Worm (Caenorhabditis elegans) whole organism, L2 larva: ENCODE data around the gene ssq-4.
"Not testable (repeated sequence)": the region's sequence is repeated elsewhere in the genome, so short reads cannot be mapped to it uniquely, and the experiment has no call there.

Experiments
- C34F6.9 ChIP-seq: fragments of 150-350 bp; optimal IDR thresholded peaks from 2 replicates; lab custom pipeline; 2014; ENCODE audit warnings: missing biosample characterization, missing genetic modification characterization
- F13H6.1 ChIP-seq: sonication (generic microtip); optimal IDR thresholded peaks from 2 replicates; lab custom pipeline; 2016; ENCODE audit warnings: missing genetic modification characterization, missing compliant biosample characterization
- R02D3.7 ChIP-seq: fragments of 150-350 bp; optimal IDR thresholded peaks from 2 replicates; lab custom pipeline; 2014; ENCODE audit warnings: missing biosample characterization, missing genetic modification characterization
- Y55F3AM.14 ChIP-seq: fragments of 200-800 bp; sonication (Bioruptor generic); optimal IDR thresholded peaks from 2 replicates; lab custom pipeline; 2018; ENCODE audit warnings: mild to moderate bottlenecking, missing genetic modification characterization, missing compliant biosample characterization
- ZK546.5 ChIP-seq: sonication (generic microtip); optimal IDR thresholded peaks from 2 replicates; lab custom pipeline; 2017; ENCODE audit warnings: missing biosample characterization, missing genetic modification characterization
- aly-2 ChIP-seq: fragments of 150-350 bp; optimal IDR thresholded peaks from 2 replicates; lab custom pipeline; 2014; ENCODE audit warnings: missing biosample characterization, missing genetic modification characterization
- ama-1 ChIP-seq: fragments of 150-350 bp; optimal IDR thresholded peaks from 2 replicates; lab custom pipeline; 2018; ENCODE audit warnings: inconsistent platforms
- blmp-1 ChIP-seq: sonication (generic microtip); optimal IDR thresholded peaks from 2 replicates; lab custom pipeline; 2017; ENCODE audit warnings: missing genetic modification characterization, mild to moderate bottlenecking, missing compliant biosample characterization, antibody characterized with exemption, moderate library complexity; ENCODE audit not compliant: insufficient read depth
- ceh-82 ChIP-seq: fragments of 150-350 bp; optimal IDR thresholded peaks from 2 replicates; lab custom pipeline; 2014; ENCODE audit warnings: missing biosample characterization, missing genetic modification characterization
- crh-2 ChIP-seq: sonication (generic microtip); optimal IDR thresholded peaks from 2 replicates; lab custom pipeline; 2017; ENCODE audit warnings: missing biosample characterization, missing genetic modification characterization
- dmd-4 ChIP-seq: sonication (generic microtip); optimal IDR thresholded peaks from 2 replicates; lab custom pipeline; 2017; ENCODE audit warnings: missing biosample characterization, missing genetic modification characterization
- egl-27 ChIP-seq: sonication (generic microtip); optimal IDR thresholded peaks from 3 replicates; lab custom pipeline; 2017; ENCODE audit warnings: missing biosample characterization, missing genetic modification reagents, missing genetic modification characterization
- elt-1 ChIP-seq: fragments of 150-350 bp; optimal IDR thresholded peaks from 2 replicates; lab custom pipeline; 2014; ENCODE audit warnings: missing biosample characterization, missing genetic modification characterization
- elt-3 ChIP-seq: sonication (generic microtip); optimal IDR thresholded peaks from 2 replicates; lab custom pipeline; 2017; ENCODE audit warnings: missing biosample characterization, missing genetic modification characterization
- fos-1 ChIP-seq: fragments of 150-350 bp; optimal IDR thresholded peaks from 2 replicates; lab custom pipeline; 2014; ENCODE audit warnings: missing biosample characterization, missing genetic modification characterization
- lin-13 ChIP-seq: fragments of 150-350 bp; optimal IDR thresholded peaks from 2 replicates; lab custom pipeline; 2014; ENCODE audit warnings: missing biosample characterization, missing genetic modification reagents, missing genetic modification characterization
- lsy-2 ChIP-seq, 2 experiments: fragments of 150-350 bp in 1 of 2; sonication (generic microtip) in 1 of 2; optimal IDR thresholded peaks; 2 replicates each; lab custom pipeline; 2014 to 2017; ENCODE audit warnings: missing biosample characterization in 2 of 2, missing genetic modification characterization in 2 of 2
- mab-5 ChIP-seq: fragments of 150-350 bp; optimal IDR thresholded peaks from 2 replicates; lab custom pipeline; 2014; ENCODE audit warnings: missing biosample characterization, missing genetic modification characterization
- mbf-1 ChIP-seq: sonication (generic microtip); optimal IDR thresholded peaks from 2 replicates; lab custom pipeline; 2017; ENCODE audit warnings: missing biosample characterization, missing genetic modification characterization
- mdl-1 ChIP-seq, 2 experiments: fragments of 150-350 bp in 1 of 2; sonication (generic microtip) in 1 of 2; optimal IDR thresholded peaks; 2 replicates each; lab custom pipeline; 2017; ENCODE audit warnings: missing biosample characterization in 2 of 2, missing genetic modification characterization in 2 of 2
- nhr-10 ChIP-seq: sonication (generic microtip); optimal IDR thresholded peaks from 2 replicates; lab custom pipeline; 2017; ENCODE audit warnings: missing biosample characterization, missing genetic modification characterization
- nhr-11 ChIP-seq: fragments of 150-350 bp; optimal IDR thresholded peaks from 2 replicates; lab custom pipeline; 2014; ENCODE audit warnings: missing biosample characterization, missing genetic modification characterization
- nhr-12 ChIP-seq: fragments of 150-350 bp; optimal IDR thresholded peaks from 2 replicates; lab custom pipeline; 2014; ENCODE audit warnings: missing biosample characterization, missing genetic modification characterization
- nhr-129 ChIP-seq: fragments of 150-350 bp; optimal IDR thresholded peaks from 2 replicates; lab custom pipeline; 2014; ENCODE audit warnings: missing biosample characterization, missing genetic modification characterization
- nhr-21 ChIP-seq: fragments of 150-350 bp; optimal IDR thresholded peaks from 2 replicates; lab custom pipeline; 2014; ENCODE audit warnings: missing biosample characterization, missing genetic modification characterization
- nhr-23 ChIP-seq: fragments of 150-350 bp; optimal IDR thresholded peaks from 2 replicates; lab custom pipeline; 2014; ENCODE audit warnings: missing biosample characterization, missing genetic modification reagents, missing genetic modification characterization
- nhr-237 ChIP-seq: fragments of 150-350 bp; optimal IDR thresholded peaks from 2 replicates; lab custom pipeline; 2014; ENCODE audit warnings: missing biosample characterization, missing genetic modification characterization
- nhr-25 ChIP-seq: fragments of 150-350 bp; sonication (generic microtip); optimal IDR thresholded peaks from 3 replicates; lab custom pipeline; 2014; ENCODE audit warnings: missing biosample characterization, missing genetic modification characterization
- nhr-6 ChIP-seq: fragments of 150-350 bp; optimal IDR thresholded peaks from 2 replicates; lab custom pipeline; 2014; ENCODE audit warnings: missing biosample characterization, missing genetic modification characterization
- nhr-77 ChIP-seq: fragments of 150-350 bp; optimal IDR thresholded peaks from 2 replicates; lab custom pipeline; 2014; ENCODE audit warnings: missing biosample characterization, missing genetic modification characterization
- sem-4 ChIP-seq: fragments of 150-350 bp; optimal IDR thresholded peaks from 2 replicates; lab custom pipeline; 2014; ENCODE audit warnings: missing biosample characterization, missing genetic modification reagents, missing genetic modification characterization
- skn-1 ChIP-seq: sonication (generic microtip); optimal IDR thresholded peaks from 2 replicates; lab custom pipeline; 2017; ENCODE audit warnings: missing biosample characterization, missing genetic modification characterization
- sma-3 ChIP-seq: sonication (generic microtip); optimal IDR thresholded peaks from 2 replicates; lab custom pipeline; 2016; ENCODE audit warnings: missing genetic modification reagents, missing genetic modification characterization, missing compliant biosample characterization
- snpc-4 ChIP-seq: fragments of 150-350 bp; optimal IDR thresholded peaks from 2 replicates; lab custom pipeline; 2014; ENCODE audit warnings: missing biosample characterization, missing genetic modification characterization
- unc-55 ChIP-seq: fragments of 150-350 bp; sonication (generic microtip); optimal IDR thresholded peaks from 3 replicates; lab custom pipeline; 2014; ENCODE audit warnings: missing biosample characterization, missing genetic modification reagents, missing genetic modification characterization
- unc-62 ChIP-seq: fragments of 150-350 bp; optimal IDR thresholded peaks from 2 replicates; lab custom pipeline; 2014; ENCODE audit warnings: missing biosample characterization, missing genetic modification reagents, missing genetic modification characterization
- zag-1 ChIP-seq: fragments of 150-350 bp; optimal IDR thresholded peaks from 2 replicates; lab custom pipeline; 2014; ENCODE audit warnings: missing biosample characterization, missing genetic modification characterization
- ztf-11 ChIP-seq: sonication (generic microtip); optimal IDR thresholded peaks from 2 replicates; lab custom pipeline; 2017; ENCODE audit warnings: missing biosample characterization, missing genetic modification characterization

The ssq-4 gene

DNA sequence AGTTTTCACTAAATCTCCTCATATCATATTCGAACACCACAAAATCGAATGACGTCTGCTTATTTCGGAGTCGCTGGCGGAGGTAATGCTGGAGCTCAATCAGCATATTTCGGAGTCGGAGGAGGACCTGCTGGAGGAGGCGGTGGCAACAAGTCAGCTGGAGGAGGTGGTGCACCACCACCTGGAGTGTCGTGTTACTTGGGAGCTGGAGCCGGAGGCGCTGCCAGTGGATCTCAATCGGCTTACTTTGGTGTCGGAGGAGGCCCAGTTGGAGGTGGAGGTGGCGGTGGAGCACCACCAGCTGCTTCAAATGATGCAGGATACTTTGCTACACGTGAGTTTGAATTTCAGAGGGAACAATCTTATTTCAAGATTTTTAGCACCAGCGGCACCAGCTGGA is at the start of gene ssq-4:
TSS of gene ssq-4 (plus strand) at position 19 of the 400 bp plus-strand sequence.
- not testable (repeated sequence) for TF ChIP-seq aly-2; Y55F3AM.14 (GFP tag; lab: Kevin White, UChicago); snpc-4

DNA sequence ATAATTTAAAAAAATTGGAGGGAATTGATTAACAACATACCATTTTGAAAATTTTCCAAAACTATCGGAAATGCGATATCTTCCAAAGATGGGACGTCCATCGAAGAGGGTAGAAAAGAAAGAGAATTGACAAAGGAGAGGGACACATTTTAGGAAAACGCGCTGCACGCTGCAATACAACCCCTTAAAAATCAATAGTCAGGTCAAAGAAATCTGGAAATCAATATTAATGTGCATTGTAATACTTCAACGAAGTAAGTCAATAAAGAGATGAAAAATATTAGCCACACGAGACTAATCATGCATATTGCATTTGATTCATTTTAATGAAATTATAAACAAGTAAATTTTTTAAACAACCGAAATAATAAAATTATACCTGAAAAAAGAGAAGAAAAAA is 46.9 kb upstream of the ssq-4 start, which contains the start of gene Y9C9A.13:
TSS of gene Y9C9A.13 (minus strand) at position 101 of the 400 bp plus-strand sequence.
- TF ChIP-seq elt-1 (tag; lab: Kevin White, UChicago): no peak
- TF ChIP-seq mab-5 (tag; lab: Kevin White, UChicago): no peak
- TF ChIP-seq fos-1: no peak
- no peak for TF ChIP-seq Y55F3AM.14 (GFP tag; lab: Kevin White, UChicago)
- no peak for TF ChIP-seq mbf-1 (tag; lab: Kevin White, UChicago)
- TF ChIP-seq blmp-1 (tag; lab: Kevin White, UChicago): no peak
- TF ChIP-seq zag-1: no peak
- TF ChIP-seq C34F6.9 (tag; lab: Kevin White, UChicago): no peak
- no peak for TF ChIP-seq nhr-77 (tag; lab: Kevin White, UChicago)
- no peak for TF ChIP-seq nhr-23 (tag; lab: Kevin White, UChicago)
- TF ChIP-seq nhr-12 (tag; lab: Kevin White, UChicago): no peak
- no peak for TF ChIP-seq unc-55 (GFP tag; lab: Kevin White, UChicago)
- TF ChIP-seq F13H6.1: no peak
- no peak for TF ChIP-seq ztf-11
- no peak for TF ChIP-seq ceh-82
- TF ChIP-seq skn-1 (tag; lab: Kevin White, UChicago): no peak
- no peak for TF ChIP-seq elt-3 (tag; lab: Kevin White, UChicago)
- no peak for TF ChIP-seq nhr-237 (tag; lab: Kevin White, UChicago)
- TF ChIP-seq, all 48 proteins: peak for 0

DNA sequence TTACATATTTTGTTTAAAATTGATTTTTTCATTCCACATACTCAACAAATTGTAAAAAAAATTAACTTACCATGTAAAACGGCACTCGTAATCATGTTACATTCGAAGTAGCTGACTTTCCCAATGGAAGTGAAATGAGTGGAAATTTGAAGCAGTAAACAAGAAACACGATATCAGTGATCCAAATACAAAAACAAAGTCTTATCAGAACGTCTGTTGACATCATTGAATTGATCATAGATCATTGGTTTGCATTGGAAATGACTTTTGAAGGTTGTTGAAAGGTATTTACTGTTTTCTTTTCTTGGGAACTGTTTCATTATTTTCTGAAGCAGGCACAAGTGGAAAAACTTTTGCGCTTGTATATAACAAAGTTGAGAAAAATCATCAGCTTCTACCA is 40.3 kb upstream of the ssq-4 start, which contains the start of gene Y9C9A.16:
TSS of gene Y9C9A.16 (minus strand) at position 131 of the 400 bp plus-strand sequence.
- TF ChIP-seq sem-4 (tag; lab: Kevin White, UChicago) (no peak), nhr-6 (tag; lab: Kevin White, UChicago) (no peak), elt-1 (tag; lab: Kevin White, UChicago) (no peak), nhr-25 (tag; lab: Kevin White, UChicago) (no peak)

DNA sequence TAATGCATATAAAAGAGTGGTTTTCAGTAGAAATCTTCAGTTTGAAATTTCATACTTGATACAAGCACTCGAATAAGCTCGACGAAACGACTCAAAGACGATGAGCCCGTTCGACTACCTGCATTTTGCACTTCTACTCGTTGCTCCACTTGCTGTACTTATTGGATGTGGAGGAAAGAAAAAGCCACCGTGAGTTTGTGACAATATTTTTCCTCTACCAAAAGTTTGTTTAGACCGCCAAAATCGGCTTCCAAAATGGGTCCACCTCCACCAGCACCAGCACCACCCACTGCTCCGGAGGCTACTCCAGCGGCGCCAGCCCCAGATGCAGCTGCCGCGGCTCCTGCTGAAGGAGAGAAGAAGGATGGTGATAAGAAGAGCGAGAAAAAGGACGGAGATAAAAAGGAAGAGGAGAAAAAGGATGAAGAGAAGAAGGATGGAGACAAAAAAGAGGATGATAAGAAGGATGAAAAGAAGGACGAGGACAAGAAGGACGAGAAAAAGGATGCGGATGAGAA is 39.0 kb upstream of the ssq-4 start, which contains the start of gene E03H12.5:
TSS of gene E03H12.5 (plus strand) at position 51 of the 518 bp plus-strand sequence.
- no peak for TF ChIP-seq dmd-4 (tag; lab: Kevin White, UChicago)
- TF ChIP-seq nhr-12 (tag; lab: Kevin White, UChicago): no peak
- no peak for TF ChIP-seq sma-3
- TF ChIP-seq nhr-10 (tag; lab: Kevin White, UChicago): no peak
- no peak for TF ChIP-seq R02D3.7 (tag; lab: Kevin White, UChicago)
- no peak for TF ChIP-seq lsy-2 (tag; optimal IDR thresholded peaks at IDR 0.05; lab: Kevin White, UChicago)
- no peak for TF ChIP-seq nhr-11 (tag; lab: Kevin White, UChicago)
- TF ChIP-seq lin-13: no peak
- TF ChIP-seq ceh-82: no peak
- TF ChIP-seq nhr-77 (tag; lab: Kevin White, UChicago): no peak
- no peak for TF ChIP-seq crh-2 (tag; lab: Kevin White, UChicago)
- no peak for TF ChIP-seq nhr-6 (tag; lab: Kevin White, UChicago)
- no peak for TF ChIP-seq ztf-11
- TF ChIP-seq egl-27 (tag; lab: Kevin White, UChicago): no peak

DNA sequence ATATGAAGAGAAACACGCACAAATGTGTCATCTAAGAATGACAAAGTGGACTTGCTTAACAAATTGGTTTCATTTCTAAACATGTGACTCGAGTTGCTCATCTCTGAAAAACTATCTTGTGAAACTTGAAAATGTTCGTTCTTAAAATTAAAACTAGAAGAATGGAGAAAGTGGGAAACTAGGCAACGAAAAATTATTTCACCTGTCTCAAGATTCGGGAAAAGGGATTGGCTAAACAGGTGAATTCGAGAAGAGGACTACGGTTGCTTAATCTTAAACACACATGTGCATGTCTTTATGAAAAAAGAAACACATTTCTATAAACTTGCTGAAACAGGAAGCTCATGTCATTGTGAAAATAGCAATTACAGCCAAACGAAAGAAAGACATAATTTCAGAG is 35.3 kb upstream of the ssq-4 start, which contains the start of gene srz-24:
TSS of gene srz-24 (minus strand) at position 101 of the 400 bp plus-strand sequence.
- TF ChIP-seq sma-3 (no peak), ama-1 (lab: Kevin White, UChicago) (no peak), lin-13 (no peak), nhr-12 (tag; lab: Kevin White, UChicago) (no peak), nhr-237 (tag; lab: Kevin White, UChicago) (no peak), lsy-2 (tag; optimal IDR thresholded peaks at IDR 0.05; lab: Kevin White, UChicago) (no peak), nhr-129 (no peak), crh-2 (tag; lab: Kevin White, UChicago) (no peak), unc-55 (GFP tag; lab: Kevin White, UChicago) (no peak), ZK546.5 (tag; lab: Kevin White, UChicago) (no peak), mdl-1 (tag; optimal IDR thresholded peaks at IDR 0.05; lab: Kevin White, UChicago) (no peak), nhr-6 (tag; lab: Kevin White, UChicago) (no peak), nhr-21 (tag; lab: Kevin White, UChicago) (no peak), nhr-11 (tag; lab: Kevin White, UChicago) (no peak), egl-27 (tag; lab: Kevin White, UChicago) (no peak), unc-62 (GFP tag; lab: Kevin White, UChicago) (no peak)
